Worm (Caenorhabditis elegans) whole organism, midembryonic: ENCODE data around the gene tomm-20.
"Not testable (repeated sequence)": the region's sequence is repeated elsewhere in the genome, so short reads cannot be mapped to it uniquely, and the experiment has no call there.

Source experiments
- T22C8.4 ChIP-seq: fragments of 200-800 bp; sonication (Bioruptor generic); IDR thresholded peaks from 2 replicates; pipeline ENCODE4 v1.3.6; 2022; ENCODE audit warnings: missing genetic modification characterization, missing compliant biosample characterization
- cog-1 ChIP-seq: sonication (generic microtip); optimal IDR thresholded peaks from 2 replicates; lab custom pipeline; 2016; ENCODE audit warnings: missing genetic modification characterization, missing compliant biosample characterization
- flt-1 ChIP-seq: fragments of 200-800 bp; sonication (Bioruptor generic); IDR thresholded peaks from 2 replicates; pipeline ENCODE4 v1.3.6; 2022; ENCODE audit warnings: missing genetic modification characterization, missing compliant biosample characterization
- klf-2 ChIP-seq: fragments of 200-800 bp; sonication (Bioruptor generic); conservative IDR thresholded peaks from 2 replicates; pipeline ENCODE4 v1.3.6; 2022; ENCODE audit warnings: missing genetic modification reagents, missing genetic modification characterization, missing compliant biosample characterization
- med-1 ChIP-seq: sonication (generic microtip); optimal IDR thresholded peaks from 2 replicates; lab custom pipeline; 2017; ENCODE audit warnings: missing genetic modification characterization, mild to moderate bottlenecking, missing compliant biosample characterization, antibody characterized with exemption, missing genetic modification reagents; ENCODE audit not compliant: insufficient read depth
- ref-1 ChIP-seq: fragments of 200-800 bp; sonication (Bioruptor generic); conservative IDR thresholded peaks from 2 replicates; pipeline ENCODE4 v1.3.6; 2022; ENCODE audit warnings: missing genetic modification reagents, missing genetic modification characterization, missing compliant biosample characterization
- tab-1 ChIP-seq: fragments of 200-800 bp; sonication (Bioruptor generic); IDR thresholded peaks from 2 replicates; pipeline ENCODE4 v1.3.6; 2022; ENCODE audit warnings: missing genetic modification characterization, missing compliant biosample characterization
- ztf-23 ChIP-seq: fragments of 200-800 bp; sonication (Bioruptor generic); IDR thresholded peaks from 2 replicates; pipeline ENCODE4 v1.3.6; 2022; ENCODE audit warnings: missing genetic modification reagents, missing genetic modification characterization, missing compliant biosample characterization
- ztf-29 ChIP-seq: fragments of 200-800 bp; sonication (Bioruptor generic); IDR thresholded peaks from 2 replicates; pipeline ENCODE4 v1.3.6; 2022; ENCODE audit warnings: missing genetic modification reagents, missing genetic modification characterization, missing compliant biosample characterization

The tomm-20 gene

DNA sequence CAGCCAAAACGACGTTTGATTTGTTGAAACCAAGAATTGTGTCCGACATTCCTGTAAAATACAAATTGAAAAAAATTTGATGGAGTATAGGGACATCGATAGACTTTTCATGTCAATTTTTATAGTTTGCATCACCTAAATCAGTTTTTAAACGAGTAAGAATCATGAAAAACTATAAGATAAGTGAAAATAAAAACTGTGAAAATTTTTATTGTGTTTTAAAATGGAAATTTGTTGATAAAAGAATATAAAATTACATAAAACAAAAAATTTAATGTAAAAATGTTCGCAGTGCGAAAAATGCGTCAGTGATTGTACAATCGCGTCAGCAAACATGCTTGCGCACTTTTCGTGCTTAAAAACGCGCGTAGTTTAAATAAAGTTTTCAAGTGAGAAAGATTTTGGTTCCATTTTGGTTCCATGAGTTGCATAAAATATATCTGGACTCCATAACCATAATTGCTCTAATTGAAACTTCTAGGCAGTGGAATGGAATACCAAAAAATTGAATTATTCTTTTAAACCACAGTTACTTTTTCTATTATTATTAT, at the start of gene tomm-20:
tomm-20 (minus strand) TSS at position 51 of the 551 bp plus-strand sequence.
- TF ChIP-seq T22C8.4: no peak
- TF ChIP-seq cog-1: peak; percentile 83
- TF ChIP-seq ztf-23 (GFP tag; lab: Robert Waterston, UW): peak; percentile 88
- peak; percentile 72 for TF ChIP-seq klf-2 (GFP tag; lab: Robert Waterston, UW)
- no peak for TF ChIP-seq tab-1 (GFP tag; lab: Robert Waterston, UW)
- TF ChIP-seq med-1 (GFP tag; lab: Kevin White, UChicago): peak; percentile 54
- TF ChIP-seq flt-1 (GFP tag; lab: Robert Waterston, UW): peak; percentile 87
- no peak for TF ChIP-seq ref-1

ce11 chrV:12386154-12386553, 42.9 kb upstream of the tomm-20 start, which contains the start of gene K01D12.15:
Gene K01D12.15 (plus strand): TSS chrV:12386454.
- TF ChIP-seq T22C8.4 (no peak), klf-2 (GFP tag; lab: Robert Waterston, UW) (no peak), ztf-23 (GFP tag; lab: Robert Waterston, UW) (no peak), cog-1 (no peak), med-1 (GFP tag; lab: Kevin White, UChicago) (no peak), ztf-29 (no peak), flt-1 (GFP tag; lab: Robert Waterston, UW) (no peak), ref-1 (no peak), tab-1 (GFP tag; lab: Robert Waterston, UW) (no peak)

DNA sequence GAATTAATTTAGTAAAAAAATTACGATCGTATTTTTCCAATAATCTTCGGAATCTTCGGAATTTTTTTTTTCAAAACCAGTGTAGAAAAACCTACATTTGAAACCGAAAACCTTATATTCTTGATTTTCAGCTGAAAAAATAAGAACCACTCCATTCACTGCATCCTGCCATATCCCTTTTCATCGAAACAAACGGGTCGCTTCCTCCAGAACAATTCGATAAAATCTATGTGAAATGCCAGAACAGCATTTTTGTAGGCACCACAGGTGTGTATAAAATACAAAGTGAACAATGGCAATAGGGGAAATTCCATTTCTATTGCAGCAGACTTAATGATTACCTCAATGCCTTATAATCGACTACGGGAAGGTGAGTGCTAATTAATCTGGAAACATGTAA, 34.0 kb upstream of the tomm-20 start, which contains the start of gene K01D12.1:
K01D12.1 (plus strand) TSS at position 301 of the 400 bp plus-strand sequence.
- no peak for TF ChIP-seq med-1 (GFP tag; lab: Kevin White, UChicago)
- TF ChIP-seq ref-1: no peak
- no peak for TF ChIP-seq ztf-29
- no peak for TF ChIP-seq flt-1 (GFP tag; lab: Robert Waterston, UW)
- no peak for TF ChIP-seq tab-1 (GFP tag; lab: Robert Waterston, UW)
- TF ChIP-seq T22C8.4: no peak
- no peak for TF ChIP-seq klf-2 (GFP tag; lab: Robert Waterston, UW)
- TF ChIP-seq cog-1: no peak
- TF ChIP-seq ztf-23 (GFP tag; lab: Robert Waterston, UW): no peak

- not testable (repeated sequence) for TF ChIP-seq ref-1; tab-1 (GFP tag; lab: Robert Waterston, UW); klf-2 (GFP tag; lab: Robert Waterston, UW)
Measured at ce11 chrV:12374252-12374651, 31.0 kb upstream of the tomm-20 start, which contains the start of gene F23H12.10. Gene F23H12.10 (minus strand): TSS chrV:12374263.

DNA sequence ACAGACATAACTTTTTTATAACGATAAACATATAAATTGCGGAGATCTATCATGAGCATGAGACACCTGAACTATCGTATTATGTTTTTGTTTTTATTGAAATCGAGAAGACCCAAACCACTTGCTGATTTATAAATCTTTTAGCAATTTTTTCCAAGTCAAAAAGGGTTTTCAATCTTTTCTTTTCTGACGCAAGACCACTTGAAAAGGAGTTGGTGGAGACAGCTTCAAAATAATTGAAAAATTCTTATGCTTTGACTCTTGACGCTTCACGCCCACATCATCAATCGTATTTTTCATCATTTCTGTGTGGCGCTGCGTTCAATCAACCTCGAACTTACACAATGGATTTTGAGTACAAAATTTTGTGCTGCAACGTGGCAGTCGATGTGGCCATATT, 28.1 kb upstream of the tomm-20 start, which contains the start of gene F23H12.7:
F23H12.7 (plus strand) TSS at position 301 of the 400 bp plus-strand sequence.
- no peak for TF ChIP-seq ztf-29
- no peak for TF ChIP-seq med-1 (GFP tag; lab: Kevin White, UChicago)
- no peak for TF ChIP-seq T22C8.4
- no peak for TF ChIP-seq tab-1 (GFP tag; lab: Robert Waterston, UW)
- TF ChIP-seq ztf-23 (GFP tag; lab: Robert Waterston, UW): no peak
- no peak for TF ChIP-seq flt-1 (GFP tag; lab: Robert Waterston, UW)
- TF ChIP-seq klf-2 (GFP tag; lab: Robert Waterston, UW): no peak
- no peak for TF ChIP-seq ref-1
- no peak for TF ChIP-seq cog-1

- no peak for TF ChIP-seq cog-1
- no peak for TF ChIP-seq ref-1
- no peak for TF ChIP-seq flt-1 (GFP tag; lab: Robert Waterston, UW)
- TF ChIP-seq tab-1 (GFP tag; lab: Robert Waterston, UW): no peak
- no peak for TF ChIP-seq T22C8.4
- no peak for TF ChIP-seq ztf-29
- no peak for TF ChIP-seq med-1 (GFP tag; lab: Kevin White, UChicago)
- no peak for TF ChIP-seq ztf-23 (GFP tag; lab: Robert Waterston, UW)
- TF ChIP-seq klf-2 (GFP tag; lab: Robert Waterston, UW): no peak
Measured at ce11 chrV:12369437-12369836, 26.2 kb upstream of the tomm-20 start, which contains the start of gene gcy-13. Gene gcy-13 (minus strand): TSS chrV:12369537.

DNA sequence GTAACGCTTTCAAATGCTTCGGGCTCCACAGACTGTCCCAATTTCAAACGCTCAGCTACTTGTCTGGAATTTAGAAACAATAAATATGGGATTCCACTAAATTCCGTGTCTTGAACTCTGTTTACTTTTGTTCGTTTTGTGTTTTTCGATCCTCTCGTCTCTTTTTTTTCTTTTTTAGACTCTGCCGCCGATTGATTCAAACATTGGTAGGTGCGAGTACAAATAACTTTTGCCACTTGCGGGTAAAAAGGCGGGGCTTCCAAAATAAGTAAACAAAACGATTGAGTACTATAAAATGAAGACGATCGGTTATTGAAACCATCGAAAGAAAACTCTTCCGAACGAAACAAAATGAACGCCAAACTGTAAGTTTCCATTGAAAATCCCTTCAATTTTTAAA, 21.8 kb upstream of the tomm-20 start, which contains the start of gene fipr-2:
fipr-2 (plus strand) TSS at position 245 of the 400 bp plus-strand sequence.
- TF ChIP-seq klf-2 (GFP tag; lab: Robert Waterston, UW) (no peak), cog-1 (no peak), flt-1 (GFP tag; lab: Robert Waterston, UW) (no peak), ztf-23 (GFP tag; lab: Robert Waterston, UW) (no peak), ztf-29 (no peak), T22C8.4 (no peak), ref-1 (no peak), tab-1 (GFP tag; lab: Robert Waterston, UW) (no peak), med-1 (GFP tag; lab: Kevin White, UChicago) (no peak)

- no peak for TF ChIP-seq T22C8.4
- no peak for TF ChIP-seq cog-1
- no peak for TF ChIP-seq tab-1 (GFP tag; lab: Robert Waterston, UW)
- no peak for TF ChIP-seq klf-2 (GFP tag; lab: Robert Waterston, UW)
- no peak for TF ChIP-seq med-1 (GFP tag; lab: Kevin White, UChicago)
- TF ChIP-seq ref-1: no peak
Measured at ce11 chrV:12361644-12362043, 18.4 kb upstream of the tomm-20 start, which contains the start of gene fipr-1. Gene fipr-1 (minus strand): TSS chrV:12361744.

ce11 chrV:12358347-12358746, 15.1 kb upstream of the tomm-20 start, which contains the start of gene F23H12.5:
Gene F23H12.5 (plus strand): TSS chrV:12358647.
- TF ChIP-seq tab-1 (GFP tag; lab: Robert Waterston, UW) (no peak), T22C8.4 (no peak), klf-2 (GFP tag; lab: Robert Waterston, UW) (no peak), flt-1 (GFP tag; lab: Robert Waterston, UW) (no peak), ztf-23 (GFP tag; lab: Robert Waterston, UW) (no peak), ztf-29 (no peak), med-1 (GFP tag; lab: Kevin White, UChicago) (no peak), ref-1 (no peak), cog-1 (no peak)

DNA sequence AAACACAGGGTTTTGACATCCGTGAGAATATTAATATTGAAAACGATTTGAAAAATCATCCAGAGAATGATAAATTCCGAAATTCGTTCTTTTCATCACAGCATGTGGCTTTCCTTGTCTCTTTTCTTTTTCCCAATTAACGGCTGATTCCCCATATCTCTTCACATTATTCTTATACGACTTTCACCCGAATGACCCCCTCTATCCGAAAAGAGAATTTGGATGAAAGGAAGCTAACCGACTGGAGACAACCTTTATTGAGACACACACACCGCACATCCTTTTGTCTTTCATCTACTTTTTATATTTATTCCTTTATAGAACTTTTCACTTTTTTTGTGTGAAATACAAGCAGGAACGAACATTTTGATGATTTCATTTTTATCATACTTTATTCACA, 14.4 kb upstream of the tomm-20 start:
- TF ChIP-seq tab-1 (GFP tag; lab: Robert Waterston, UW): no peak
- TF ChIP-seq ztf-23 (GFP tag; lab: Robert Waterston, UW): no peak
- TF ChIP-seq med-1 (GFP tag; lab: Kevin White, UChicago): no peak
- TF ChIP-seq ztf-29: no peak
- TF ChIP-seq ref-1: no peak
- no peak for TF ChIP-seq flt-1 (GFP tag; lab: Robert Waterston, UW)
- no peak for TF ChIP-seq klf-2 (GFP tag; lab: Robert Waterston, UW)
- no peak for TF ChIP-seq T22C8.4
- TF ChIP-seq cog-1: no peak
